Worm (Caenorhabditis elegans): ENCODE measurements around the gene snt-3.

ce11 chrV:1314819-1315218 is 56.0 kb downstream of the snt-3 start, which contains the start of gene F16B3.2:
- no peak for TF ChIP-seq ama-1 (optimal IDR thresholded peaks at IDR 0.05)
- TF ChIP-seq ceh-36 (tag; optimal IDR thresholded peaks at IDR 0.05) = no peak
- no peak for TF ChIP-seq flt-1 (GFP tag; IDR thresholded peaks at IDR 0.05)
- no peak for TF ChIP-seq aly-1 (tag; optimal IDR thresholded peaks at IDR 0.05)
